Fruit fly (Drosophila melanogaster) Kc167 (cell line): Measurements from ENCODE around the gene CG18809.

Experiments used
- Myc ChIP-seq: fragments of >200 bp; optimal IDR thresholded peaks from 2 replicates; lab custom pipeline; 2017; ENCODE audit warnings: missing external identifiers
- Sin3A ChIP-seq: fragments of >200 bp; optimal IDR thresholded peaks from 2 replicates; lab custom pipeline; 2018; ENCODE audit warnings: missing external identifiers
- h ChIP-seq: fragments of >200 bp; optimal IDR thresholded peaks from 3 replicates; lab custom pipeline; 2018; ENCODE audit warnings: missing external identifiers
- insv ChIP-seq: fragments of >200 bp; optimal IDR thresholded peaks from 3 replicates; lab custom pipeline; 2018; ENCODE audit warnings: missing external identifiers
- psq ChIP-seq: fragments of >200 bp; optimal IDR thresholded peaks from 2 replicates; lab custom pipeline; 2017; ENCODE audit warnings: missing external identifiers
- ttk ChIP-seq: sonication (Bioruptor generic); optimal IDR thresholded peaks from 2 replicates; lab custom pipeline; 2017; ENCODE audit warnings: missing external identifiers

CG18809 gene

DNA sequence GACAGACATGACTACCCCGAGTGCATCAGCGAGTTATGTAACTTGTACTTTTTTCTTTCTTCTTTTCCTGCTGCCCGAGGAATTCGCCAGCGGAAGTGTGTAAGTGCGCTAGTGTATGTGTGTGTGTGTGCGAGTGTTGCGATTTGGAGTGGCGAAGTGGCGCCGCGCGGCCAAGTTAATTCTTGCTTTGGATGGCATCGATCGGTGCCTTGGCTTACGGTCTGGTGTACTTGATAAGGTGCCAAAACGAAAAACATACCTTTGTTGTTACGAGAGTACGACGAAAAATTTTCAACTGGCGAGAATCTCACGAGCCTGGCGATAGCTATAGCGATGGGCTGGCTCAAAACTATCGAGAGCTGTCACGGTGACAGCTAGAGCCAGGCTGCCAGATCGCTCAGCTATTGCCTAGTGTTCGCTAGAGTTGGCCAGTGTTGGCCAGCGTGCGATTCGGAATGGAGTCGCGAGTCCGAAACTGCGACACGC, at the start of gene CG18809, which contains the start of the genes COX6B, CG33932 and Rpp20:
CG18809 (minus strand) TSS at position 333 of the 486 bp plus-strand sequence.
COX6B (minus strand) TSS at position 333 of the 486 bp plus-strand sequence.
CG33932 (plus strand) TSS at position 429 of the 486 bp plus-strand sequence.
Rpp20 (plus strand) TSS at position 429 of the 486 bp plus-strand sequence.
- TF ChIP-seq h (no peak), Myc (no peak), psq (lab: Kevin White, UChicago) (no peak), insv (lab: Kevin White, UChicago) (no peak), ttk (lab: Kevin White, UChicago) (no peak), Sin3A (lab: Kevin White, UChicago) (no peak)

DNA sequence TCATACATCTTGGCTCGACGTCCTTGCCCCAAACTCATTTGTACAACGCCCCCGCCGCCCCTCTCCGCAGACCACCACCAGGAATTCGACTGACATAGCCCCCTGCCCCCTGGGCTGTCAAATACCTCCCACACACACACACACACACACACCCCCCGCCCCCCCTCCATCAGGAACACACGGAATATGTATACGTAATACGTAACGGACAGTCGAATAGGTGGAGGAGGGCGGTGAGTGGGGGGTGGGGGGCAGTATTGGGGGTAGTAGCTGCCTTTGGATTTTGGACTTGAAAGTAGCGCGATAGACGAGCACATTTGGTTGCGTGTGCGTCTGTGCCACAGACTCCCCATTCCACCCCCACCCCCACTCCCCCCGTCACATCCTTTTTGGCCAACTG, 48.4 kb upstream of the CG18809 start:
- TF ChIP-seq ttk (lab: Kevin White, UChicago) (no peak), Myc (no peak), h (no peak), psq (lab: Kevin White, UChicago) (no peak), Sin3A (lab: Kevin White, UChicago) (no peak), insv (lab: Kevin White, UChicago) (no peak)

DNA sequence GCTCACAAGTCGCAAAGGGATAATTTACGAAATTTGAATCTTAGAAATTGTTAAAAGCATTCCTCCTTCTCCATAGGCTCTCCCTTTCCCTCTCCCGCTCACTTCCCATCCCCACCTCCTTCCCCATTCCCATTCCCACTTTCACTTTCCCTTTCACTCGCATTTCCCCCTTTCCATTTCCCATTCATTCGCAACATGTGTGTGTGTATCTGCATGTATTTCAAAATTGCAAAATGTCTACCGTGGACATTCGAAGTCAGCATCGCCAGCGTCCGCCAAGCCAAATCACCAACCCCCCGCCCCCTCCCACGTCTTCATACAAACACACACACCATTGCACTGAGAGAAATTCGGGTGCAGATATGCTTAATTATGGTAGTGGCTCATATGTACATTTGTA, 47.7 kb upstream of the CG18809 start:
- TF ChIP-seq h (no peak), psq (lab: Kevin White, UChicago) (no peak), Sin3A (lab: Kevin White, UChicago) (no peak), insv (lab: Kevin White, UChicago) (no peak), ttk (lab: Kevin White, UChicago) (no peak), Myc (no peak)

DNA sequence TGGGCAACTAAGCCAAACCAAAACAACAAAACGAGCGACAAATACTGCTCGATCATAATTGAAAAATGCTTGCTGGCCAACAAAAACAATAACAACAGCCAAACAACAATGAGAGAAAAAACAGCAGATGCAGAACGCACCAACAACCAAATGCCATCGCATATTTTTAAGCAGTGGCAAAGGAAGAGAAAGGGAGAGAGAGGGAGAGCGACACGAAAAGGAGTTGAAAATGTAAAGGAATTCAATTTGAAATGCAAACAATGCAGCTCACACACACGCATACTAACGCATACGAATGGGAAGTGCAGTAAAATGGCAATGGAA, 44.4 kb upstream of the CG18809 start:
- TF ChIP-seq Myc (no peak), h (no peak), ttk (lab: Kevin White, UChicago) (no peak), psq (lab: Kevin White, UChicago) (no peak), insv (lab: Kevin White, UChicago) (no peak), Sin3A (lab: Kevin White, UChicago) (no peak)

DNA sequence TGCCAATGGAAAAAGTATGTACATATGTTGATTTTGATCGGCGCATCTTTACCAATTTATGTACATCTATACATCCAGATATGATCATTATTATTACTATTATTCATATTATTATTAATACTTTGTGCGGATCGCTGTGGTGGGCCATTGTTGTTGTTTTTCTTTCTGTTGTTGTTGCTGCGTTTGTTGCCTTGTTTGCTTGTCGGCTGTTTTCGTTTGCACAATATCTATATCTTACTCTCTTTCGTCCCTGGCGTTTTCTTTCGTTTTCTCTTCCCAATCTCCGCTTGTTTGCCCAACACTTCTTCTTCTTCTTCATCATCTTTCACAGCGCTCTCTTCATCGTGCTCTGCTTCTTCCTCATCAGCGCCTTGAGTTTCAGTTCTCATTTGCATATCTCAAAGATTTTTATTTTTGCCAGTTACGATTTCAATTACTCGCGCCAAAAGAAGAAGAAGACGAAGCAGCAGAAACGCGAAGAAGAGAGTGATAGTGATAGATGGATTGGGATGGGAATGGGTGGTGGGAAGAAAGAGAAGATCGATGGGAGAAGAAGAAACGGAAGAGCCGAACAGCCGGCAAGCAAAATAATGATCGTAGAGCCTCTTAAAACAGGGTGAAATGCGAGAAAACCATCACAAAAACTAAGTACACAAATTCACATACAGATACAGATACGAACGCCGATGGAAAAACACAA, 43.9 kb upstream of the CG18809 start:
- TF ChIP-seq Myc (no peak), h (no peak), insv (lab: Kevin White, UChicago) (no peak)

DNA sequence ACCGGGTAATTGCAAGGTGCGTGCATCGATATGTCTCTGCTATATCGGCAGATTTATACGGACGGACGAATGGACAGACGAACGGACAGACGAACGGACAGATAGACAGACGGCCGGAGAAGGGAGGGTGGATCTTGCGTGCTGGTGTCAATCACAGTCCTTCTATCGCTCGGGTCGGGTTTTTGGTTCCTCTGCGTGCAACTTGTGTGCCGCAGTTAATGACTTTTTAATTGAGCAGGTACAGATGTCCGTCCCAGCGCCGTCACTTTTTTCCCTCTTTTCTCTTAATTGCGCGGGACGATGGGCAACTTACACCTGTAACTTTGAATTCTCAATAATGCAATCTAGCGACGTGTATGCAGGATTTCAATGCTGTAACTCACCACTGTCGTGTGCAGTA, 42.7 kb upstream of the CG18809 start:
- TF ChIP-seq insv (lab: Kevin White, UChicago) (no peak), Myc (no peak), h (no peak), ttk (lab: Kevin White, UChicago) (no peak), Sin3A (lab: Kevin White, UChicago) (no peak), psq (lab: Kevin White, UChicago) (no peak)

DNA sequence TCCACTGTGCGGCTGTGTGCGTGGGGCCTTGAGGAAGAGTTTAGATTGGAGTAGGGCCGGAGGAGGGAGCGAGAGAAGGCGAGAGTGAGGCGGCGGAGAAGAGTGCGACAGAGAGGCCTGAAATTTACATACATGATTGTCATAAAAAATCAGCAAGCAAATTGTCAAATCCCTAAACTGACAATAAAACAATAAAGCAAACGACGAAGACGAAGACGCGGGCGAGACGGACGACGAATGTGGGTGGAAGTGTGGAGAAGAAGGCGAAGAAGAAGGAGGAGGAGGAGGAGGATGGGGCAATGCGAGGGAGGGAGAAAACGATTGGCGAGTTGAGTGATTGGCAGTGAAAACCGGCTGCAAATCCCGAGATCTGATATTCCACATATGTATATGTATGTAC, 41.3 kb upstream of the CG18809 start:
- no peak for TF ChIP-seq psq (lab: Kevin White, UChicago)
- TF ChIP-seq Myc = no peak
- TF ChIP-seq insv (lab: Kevin White, UChicago) = no peak
- no peak for TF ChIP-seq Sin3A (lab: Kevin White, UChicago)
- no peak for TF ChIP-seq ttk (lab: Kevin White, UChicago)
- no peak for TF ChIP-seq h

DNA sequence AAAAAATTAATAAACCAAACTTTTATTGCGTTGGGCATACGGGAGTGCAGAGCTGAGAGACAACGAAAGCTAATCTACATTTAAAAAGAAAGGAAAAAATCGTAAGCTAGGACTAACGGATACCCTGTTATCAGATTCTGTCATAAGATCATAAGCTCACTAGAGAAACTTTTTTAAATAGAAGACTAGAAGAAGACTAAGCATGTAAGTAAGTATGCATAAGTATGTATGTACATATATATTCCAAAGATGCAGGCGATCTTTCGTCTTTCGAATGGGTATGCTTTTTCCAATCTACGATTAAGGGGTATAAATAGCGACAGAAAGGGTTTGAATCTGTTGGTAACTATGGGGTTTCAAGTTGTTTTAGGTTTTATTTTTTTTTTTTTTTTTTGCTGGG, 40.7 kb upstream of the CG18809 start:
- TF ChIP-seq h = no peak
- no peak for TF ChIP-seq psq (lab: Kevin White, UChicago)
- no peak for TF ChIP-seq Sin3A (lab: Kevin White, UChicago)
- no peak for TF ChIP-seq Myc
- TF ChIP-seq insv (lab: Kevin White, UChicago) = no peak

DNA sequence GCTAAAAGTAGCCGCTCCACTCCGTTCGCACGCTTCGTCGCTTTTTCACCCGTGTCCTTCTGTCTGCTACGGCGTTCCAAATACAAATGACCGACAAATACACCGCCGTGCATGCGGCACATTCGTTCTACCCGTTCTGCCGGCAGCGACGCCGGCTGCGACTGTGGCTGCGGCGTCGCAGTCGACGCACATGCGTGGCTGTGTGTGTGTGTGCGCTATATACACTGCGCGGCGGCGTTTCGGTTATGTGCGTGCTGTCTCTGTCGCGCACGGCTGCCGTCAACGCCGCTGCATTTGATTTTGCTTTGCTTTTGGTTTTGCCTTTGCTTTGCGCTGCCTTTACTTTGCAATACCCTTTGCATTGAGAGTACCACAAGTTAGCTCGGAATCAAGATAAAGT, 39.3 kb upstream of the CG18809 start, which contains the start of gene zld:
zld (minus strand) TSS at position 92 of the 400 bp plus-strand sequence.
- TF ChIP-seq Sin3A (lab: Kevin White, UChicago) (no peak), ttk (lab: Kevin White, UChicago) (no peak), h (no peak), insv (lab: Kevin White, UChicago) (no peak), psq (lab: Kevin White, UChicago) (no peak), Myc (no peak)

DNA sequence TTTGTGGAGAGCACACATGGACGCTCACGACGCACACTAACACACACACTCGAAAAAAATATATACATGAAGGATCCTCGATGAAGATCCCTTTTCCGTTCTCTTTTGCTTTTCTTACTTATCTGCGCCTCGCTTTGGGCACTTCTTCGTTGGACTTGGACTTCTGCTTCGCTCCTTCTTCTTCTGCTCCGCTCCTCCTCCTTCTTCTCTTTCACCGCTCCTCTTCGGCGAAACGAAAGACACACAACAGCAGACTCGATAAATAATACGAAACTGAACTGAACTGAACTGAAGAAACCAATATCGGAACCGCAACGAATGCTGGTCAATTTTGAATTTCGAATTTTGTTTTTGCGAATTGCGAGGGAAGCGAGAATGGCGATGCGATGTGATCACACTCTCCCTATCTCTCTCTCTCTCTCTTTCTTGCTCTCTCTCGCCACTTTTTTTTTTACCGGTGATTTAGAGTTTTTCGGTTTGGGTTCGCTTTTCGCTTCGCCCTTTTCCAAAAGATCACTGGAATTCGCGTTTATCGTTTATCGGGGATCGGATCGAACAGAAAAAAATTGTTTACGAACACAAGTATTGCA, 38.7 kb upstream of the CG18809 start:
- TF ChIP-seq insv (lab: Kevin White, UChicago) (no peak), Sin3A (lab: Kevin White, UChicago) (no peak), ttk (lab: Kevin White, UChicago) (no peak)

DNA sequence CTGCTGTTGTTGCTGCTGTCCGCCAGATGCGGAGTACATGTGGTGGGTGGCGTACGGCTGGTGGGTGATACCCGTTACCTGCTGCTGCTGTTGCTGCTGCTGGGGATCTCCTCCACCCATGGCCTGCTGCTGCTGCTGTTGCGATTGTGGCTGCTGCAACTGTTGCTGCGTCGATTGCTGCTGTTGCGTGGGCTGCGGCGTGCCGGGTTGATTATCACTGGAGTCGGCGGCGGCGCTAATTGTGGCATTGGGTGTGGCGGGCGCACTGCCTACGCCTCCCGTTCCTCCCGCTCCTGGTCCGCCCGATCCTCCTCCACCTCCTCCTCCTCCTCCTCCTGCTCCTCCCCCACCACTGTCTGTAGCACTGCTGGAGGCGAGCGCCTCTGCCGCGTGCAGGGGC, 37.7 kb upstream of the CG18809 start:
- TF ChIP-seq h (no peak), Sin3A (lab: Kevin White, UChicago) (no peak), psq (lab: Kevin White, UChicago) (no peak), ttk (lab: Kevin White, UChicago) (no peak)

DNA sequence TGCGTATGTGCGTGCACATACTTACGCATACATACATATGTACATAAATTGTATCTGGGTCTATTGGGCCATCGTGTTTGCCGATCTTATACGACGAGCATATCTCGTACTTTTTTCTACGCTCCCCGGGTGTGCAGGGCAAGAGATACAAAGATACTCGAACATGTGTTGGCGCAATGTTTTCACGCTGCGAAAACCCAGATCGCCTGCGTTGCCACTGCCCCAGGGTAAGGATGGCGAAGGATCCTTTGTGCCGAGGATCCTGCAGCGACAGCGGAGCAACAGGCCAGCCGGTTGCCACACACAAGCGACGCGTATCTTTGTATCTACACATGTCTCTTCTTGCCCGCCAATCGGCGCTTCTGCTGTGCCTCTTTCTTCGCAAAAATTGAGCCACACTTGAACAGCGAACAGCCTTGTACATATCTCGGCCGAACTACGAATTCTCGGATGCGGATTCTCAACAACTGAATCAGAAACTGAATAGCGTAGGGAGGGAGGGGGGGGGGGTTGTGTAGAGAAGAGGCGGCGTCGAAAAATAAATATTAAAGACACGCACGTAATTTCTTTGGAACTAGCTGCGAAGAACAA, 31.0 kb upstream of the CG18809 start:
- TF ChIP-seq ttk (lab: Kevin White, UChicago) (no peak), Sin3A (lab: Kevin White, UChicago) (no peak), h (no peak), insv (lab: Kevin White, UChicago) (no peak), psq (lab: Kevin White, UChicago) (no peak), Myc (no peak)
